Fruit fly (Drosophila melanogaster) whole organism, wandering third instar larva: Measurements from ENCODE around the gene Pisd.

Source experiments
- Hr78 ChIP-seq: fragments of >200 bp; optimal IDR thresholded peaks from 2 replicates; lab custom pipeline; 2017; ENCODE audit warnings: missing biosample characterization, missing genetic modification characterization
- Hr83 ChIP-seq: fragments of 200-300 bp; sonication (Bioruptor generic); optimal IDR thresholded peaks from 2 replicates; lab custom pipeline; 2016; ENCODE audit warnings: missing biosample characterization, mild to moderate bottlenecking, missing genetic modification characterization, moderate library complexity; ENCODE audit not compliant: poor library complexity, severe bottlenecking
- Myc ChIP-seq: fragments of >200 bp; optimal IDR thresholded peaks from 2 replicates; lab custom pipeline; 2017
- brk ChIP-seq: fragments of 200-800 bp; sonication (Bioruptor generic); optimal IDR thresholded peaks from 2 replicates; lab custom pipeline; 2016; ENCODE audit warnings: missing biosample characterization, mild to moderate bottlenecking, missing genetic modification characterization
- h ChIP-seq: fragments of 200-800 bp; sonication (Bioruptor generic); optimal IDR thresholded peaks from 3 replicates; lab custom pipeline; 2016; ENCODE audit warnings: missing biosample characterization, mild to moderate bottlenecking, missing genetic modification characterization

DNA sequence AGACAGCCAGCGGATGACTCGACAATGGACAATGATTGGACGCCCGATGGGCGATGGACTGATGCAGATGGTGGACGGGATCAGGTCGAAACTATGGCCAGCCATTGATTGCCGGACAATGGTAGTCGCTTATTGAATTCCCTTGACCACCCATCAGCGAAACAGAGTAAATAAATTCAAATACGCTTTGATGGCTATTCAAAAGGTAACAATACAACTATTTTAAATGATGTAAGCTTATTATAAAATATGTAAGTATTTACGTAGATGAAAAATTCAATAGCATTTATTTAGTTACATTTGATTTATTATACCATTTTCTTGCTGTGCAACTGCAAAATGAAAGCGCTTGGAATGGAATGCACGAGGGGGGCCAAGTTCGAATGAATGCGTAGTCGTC lies 36.0 kb upstream of the Pisd start:
- TF ChIP-seq Hr78 (GFP tag; lab: Kevin White, UChicago) (no peak), brk (GFP tag; lab: Kevin White, UChicago) (no peak), Myc (lab: Kevin White, UChicago) (no peak), h (GFP tag; lab: Kevin White, UChicago) (no peak), Hr83 (GFP tag; lab: Kevin White, UChicago) (no peak)
